Fruit fly (Drosophila melanogaster): Measurements from ENCODE around the gene N.

DNA sequence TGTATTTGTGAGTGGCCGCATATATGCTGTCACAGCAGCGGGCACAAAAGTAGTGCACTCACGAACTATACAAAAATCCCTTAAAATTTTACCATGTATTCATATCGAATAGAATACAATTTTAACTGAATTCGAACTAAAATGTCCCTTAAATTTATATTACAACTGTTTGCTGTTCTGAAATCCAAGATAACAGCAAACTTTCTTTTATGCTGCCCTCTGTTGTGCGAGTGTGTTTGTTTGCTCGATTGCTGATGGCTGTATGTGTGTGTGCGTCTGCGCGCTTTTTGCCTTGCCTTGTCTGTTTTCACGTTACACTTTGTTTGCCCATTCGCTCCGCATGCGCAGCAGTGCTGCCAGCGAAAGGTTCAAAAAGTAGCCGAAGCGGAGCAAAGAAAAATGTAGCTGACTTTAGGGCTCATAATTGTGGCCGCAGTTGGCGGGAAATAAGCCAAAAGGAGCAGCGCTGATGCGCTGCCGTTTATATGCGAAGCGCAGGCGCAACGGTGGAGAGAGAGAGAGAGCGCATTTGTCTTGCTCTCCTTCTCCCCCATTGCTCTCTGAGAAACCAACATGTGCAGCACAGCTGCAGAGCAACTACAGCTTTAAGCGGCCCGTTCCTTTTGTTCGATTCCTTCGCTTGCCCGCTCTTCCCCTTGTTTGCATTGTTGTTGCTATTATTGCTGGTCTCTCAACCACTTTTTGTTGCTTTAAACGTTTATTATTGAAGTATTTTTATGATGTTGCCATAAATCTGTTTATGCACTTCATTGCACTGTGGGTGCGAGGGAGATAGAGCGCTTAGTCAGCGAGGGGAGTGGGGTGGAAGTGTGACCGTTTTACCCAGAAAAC lies 28.0 kb downstream of the N start:
- TF ChIP-seq tj (GFP tag; optimal IDR thresholded peaks at IDR 0.05): peak; percentile 51
- TF ChIP-seq CG7045 (GFP tag; optimal IDR thresholded peaks at IDR 0.05): peak; percentile 5
- TF ChIP-seq ovo (GFP tag; optimal IDR thresholded peaks at IDR 0.05): no peak
- TF ChIP-seq Hr96 (GFP tag; optimal IDR thresholded peaks at IDR 0.05): peak; percentile 44
- no peak for TF ChIP-seq CG12768 (GFP tag; optimal IDR thresholded peaks at IDR 0.05)
- peak; percentile 47 for TF ChIP-seq CG11617 (GFP tag; optimal IDR thresholded peaks at IDR 0.05)
